Fruit fly (Drosophila melanogaster) whole organism: ENCODE data around the gene CG5783.

Experiments
- CG8478 ChIP-seq: fragments of >200 bp; optimal IDR thresholded peaks from 2 replicates; lab custom pipeline; 2018; ENCODE audit warnings: inconsistent platforms
- Dll ChIP-seq: fragments of >200 bp; optimal IDR thresholded peaks from 2 replicates; lab custom pipeline; 2017
- EcR ChIP-seq, 2 experiments: fragments of >200 bp; optimal IDR thresholded peaks; 2 replicates each; lab custom pipeline; 2017; ENCODE audit warnings: missing biosample characterization in 2 of 2, missing genetic modification characterization in 2 of 2, missing genetic modification reagents in 2 of 2
- pan ChIP-seq: fragments of >200 bp; optimal IDR thresholded peaks from 2 replicates; lab custom pipeline; 2017
- psq ChIP-seq: fragments of >200 bp; optimal IDR thresholded peaks from 2 replicates; lab custom pipeline; 2017
- usp ChIP-seq: fragments of >200 bp; optimal IDR thresholded peaks from 2 replicates; lab custom pipeline; 2017; ENCODE audit warnings: missing biosample characterization, missing genetic modification characterization, mixed read lengths

DNA sequence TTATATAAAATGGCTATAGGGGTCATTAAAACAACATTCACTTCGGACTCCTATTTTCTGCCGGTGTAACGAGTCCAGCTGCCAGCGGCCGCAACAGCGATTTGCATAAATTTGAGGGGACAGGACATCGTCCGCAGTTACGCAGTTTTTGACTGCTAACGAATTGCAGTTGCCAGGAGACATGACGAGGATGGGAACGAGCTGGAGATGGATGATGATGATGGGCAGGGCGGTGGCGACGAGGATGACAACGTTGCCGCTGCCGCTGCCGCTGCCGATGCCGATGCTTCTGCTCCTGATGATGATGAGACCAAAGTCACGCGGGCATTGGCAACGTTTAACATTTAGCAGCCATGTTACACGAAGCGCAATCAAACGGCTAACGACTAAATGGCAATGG is 47.0 kb downstream of the CG5783 start:
- no peak for TF ChIP-seq usp
- no peak for TF ChIP-seq Dll
- no peak for TF ChIP-seq pan (lab: Kevin White, UChicago)
- no peak for TF ChIP-seq EcR (GFP tag; optimal IDR thresholded peaks at IDR 0.05; lab: Kevin White, UChicago)
- no peak for TF ChIP-seq CG8478 (lab: Kevin White, UChicago)
- no peak for TF ChIP-seq psq
